Fruit fly (Drosophila melanogaster) whole organism: Measurements from ENCODE around the gene CG33500.

Experiments used
- CG8478 ChIP-seq: fragments of >200 bp; optimal IDR thresholded peaks from 2 replicates; lab custom pipeline; 2018; ENCODE audit warnings: inconsistent platforms
- Dll ChIP-seq: fragments of >200 bp; optimal IDR thresholded peaks from 2 replicates; lab custom pipeline; 2017
- EcR ChIP-seq, 2 experiments: fragments of >200 bp; optimal IDR thresholded peaks; 2 replicates each; lab custom pipeline; 2017; ENCODE audit warnings: missing biosample characterization in 2 of 2, missing genetic modification characterization in 2 of 2, missing genetic modification reagents in 2 of 2
- pan ChIP-seq: fragments of >200 bp; optimal IDR thresholded peaks from 2 replicates; lab custom pipeline; 2017
- psq ChIP-seq: fragments of >200 bp; optimal IDR thresholded peaks from 2 replicates; lab custom pipeline; 2017
- usp ChIP-seq: fragments of >200 bp; optimal IDR thresholded peaks from 2 replicates; lab custom pipeline; 2017; ENCODE audit warnings: missing biosample characterization, missing genetic modification characterization, mixed read lengths

Gene CG33500

dm6 chr3L:11548009-11548408 lies 39.6 kb downstream of the CG33500 start:
- TF ChIP-seq pan (lab: Kevin White, UChicago) (no peak), Dll (no peak), CG8478 (lab: Kevin White, UChicago) (no peak)

- TF ChIP-seq usp (GFP tag; lab: Kevin White, UChicago) = no peak
- no peak for TF ChIP-seq psq (lab: Kevin White, UChicago)
- TF ChIP-seq EcR (GFP tag; optimal IDR thresholded peaks at IDR 0.05; lab: Kevin White, UChicago) = no peak
- no peak for TF ChIP-seq CG8478 (lab: Kevin White, UChicago)
- no peak for TF ChIP-seq pan (lab: Kevin White, UChicago)
- no peak for TF ChIP-seq Dll
These were observed 41.0 kb downstream of the CG33500 start for dm6 chr3L:11549432-11549831.

- TF ChIP-seq pan (lab: Kevin White, UChicago) = no peak
- no peak for TF ChIP-seq psq (lab: Kevin White, UChicago)
- TF ChIP-seq usp (GFP tag; lab: Kevin White, UChicago) = no peak
- TF ChIP-seq EcR (GFP tag; optimal IDR thresholded peaks at IDR 0.05; lab: Kevin White, UChicago) = no peak
- TF ChIP-seq CG8478 (lab: Kevin White, UChicago) = no peak
- no peak for TF ChIP-seq Dll
These were observed 42.1 kb downstream of the CG33500 start for dm6 chr3L:11550359-11551056.

dm6 chr3L:11551949-11552348 lies 43.5 kb downstream of the CG33500 start:
- TF ChIP-seq pan (lab: Kevin White, UChicago) (no peak), EcR (GFP tag; optimal IDR thresholded peaks at IDR 0.05; lab: Kevin White, UChicago) (no peak), usp (GFP tag; lab: Kevin White, UChicago) (no peak), psq (lab: Kevin White, UChicago) (no peak), CG8478 (lab: Kevin White, UChicago) (no peak), Dll (no peak)

dm6 chr3L:11552996-11553671 lies 44.7 kb downstream of the CG33500 start:
- no peak for TF ChIP-seq pan (lab: Kevin White, UChicago)
- TF ChIP-seq Dll = peak; percentile 98
- TF ChIP-seq EcR (GFP tag; optimal IDR thresholded peaks at IDR 0.05; lab: Kevin White, UChicago) = no peak
- TF ChIP-seq CG8478 (lab: Kevin White, UChicago) = peak; percentile 56

dm6 chr3L:11553672-11554068 lies 45.2 kb downstream of the CG33500 start:
- TF ChIP-seq EcR (GFP tag; optimal IDR thresholded peaks at IDR 0.05; lab: Kevin White, UChicago) = no peak
- TF ChIP-seq Dll = no peak
- no peak for TF ChIP-seq pan (lab: Kevin White, UChicago)
- TF ChIP-seq usp (GFP tag; lab: Kevin White, UChicago) = no peak
- TF ChIP-seq CG8478 (lab: Kevin White, UChicago) = no peak
- no peak for TF ChIP-seq psq (lab: Kevin White, UChicago)

dm6 chr3L:11554338-11554737 lies 45.9 kb downstream of the CG33500 start:
- TF ChIP-seq CG8478 (lab: Kevin White, UChicago) = no peak
- TF ChIP-seq pan (lab: Kevin White, UChicago) = no peak
- TF ChIP-seq psq (lab: Kevin White, UChicago) = no peak
- no peak for TF ChIP-seq EcR (GFP tag; optimal IDR thresholded peaks at IDR 0.05; lab: Kevin White, UChicago)

dm6 chr3L:11554796-11555195 lies 46.4 kb downstream of the CG33500 start:
- TF ChIP-seq psq (lab: Kevin White, UChicago) (no peak), EcR (GFP tag; optimal IDR thresholded peaks at IDR 0.05; lab: Kevin White, UChicago) (no peak), usp (GFP tag; lab: Kevin White, UChicago) (no peak), Dll (no peak), pan (lab: Kevin White, UChicago) (no peak), CG8478 (lab: Kevin White, UChicago) (no peak)

dm6 chr3L:11555662-11556460 lies 47.4 kb downstream of the CG33500 start:
- TF ChIP-seq pan (lab: Kevin White, UChicago) (no peak), CG8478 (lab: Kevin White, UChicago) (no peak), Dll (no peak), EcR (GFP tag; optimal IDR thresholded peaks at IDR 0.05; lab: Kevin White, UChicago) (no peak), usp (GFP tag; lab: Kevin White, UChicago) (no peak), psq (lab: Kevin White, UChicago) (no peak)

- no peak for TF ChIP-seq CG8478 (lab: Kevin White, UChicago)
These were observed 48.2 kb downstream of the CG33500 start for dm6 chr3L:11556637-11557036.

- TF ChIP-seq psq (lab: Kevin White, UChicago) = no peak
- TF ChIP-seq CG8478 (lab: Kevin White, UChicago) = no peak
- TF ChIP-seq Dll = no peak
- TF ChIP-seq EcR (GFP tag; optimal IDR thresholded peaks at IDR 0.05; lab: Kevin White, UChicago) = no peak
These were observed 48.8 kb downstream of the CG33500 start for dm6 chr3L:11557209-11557608.
